Worm (Caenorhabditis elegans) whole organism, L1 larva: Measurements from ENCODE around the gene fbxa-9.

Experiments used
- elt-3 ChIP-seq, 6 experiments: fragments of 150-350 bp in 1 of 6; sonication (generic microtip); optimal IDR thresholded peaks; 2 replicates each; lab custom pipeline; 2017 to 2018; ENCODE audit warnings: missing biosample characterization in 6 of 6, missing genetic modification characterization in 6 of 6, inconsistent platforms in 1 of 6
- jun-1 ChIP-seq: fragments of 150-350 bp; optimal IDR thresholded peaks from 2 replicates; lab custom pipeline; 2014; ENCODE audit warnings: missing biosample characterization, missing genetic modification reagents, missing genetic modification characterization
- lin-13 ChIP-seq: fragments of 150-350 bp; optimal IDR thresholded peaks from 2 replicates; lab custom pipeline; 2014; ENCODE audit warnings: missing biosample characterization, missing genetic modification reagents, missing genetic modification characterization
- mdl-1 ChIP-seq, 2 experiments: fragments of 150-350 bp; optimal IDR thresholded peaks; 2 replicates each; lab custom pipeline; 2014 to 2017; ENCODE audit warnings: missing biosample characterization in 2 of 2, missing genetic modification characterization in 2 of 2, inconsistent platforms in 1 of 2
- nhr-237 ChIP-seq: fragments of 150-350 bp; optimal IDR thresholded peaks from 2 replicates; lab custom pipeline; 2014; ENCODE audit warnings: missing biosample characterization, missing genetic modification characterization
- pqm-1 ChIP-seq: sonication (generic microtip); optimal IDR thresholded peaks from 3 replicates; lab custom pipeline; 2017; ENCODE audit warnings: missing biosample characterization, missing genetic modification characterization
- sup-37 ChIP-seq: fragments of 200-800 bp; sonication (Bioruptor generic); optimal IDR thresholded peaks from 2 replicates; lab custom pipeline; 2018; ENCODE audit warnings: mild to moderate bottlenecking, missing genetic modification characterization, missing compliant biosample characterization
- tbx-2 ChIP-seq: sonication (generic microtip); optimal IDR thresholded peaks from 2 replicates; lab custom pipeline; 2016; ENCODE audit warnings: missing genetic modification characterization, missing compliant biosample characterization
- unc-130 ChIP-seq: fragments of 150-350 bp; optimal IDR thresholded peaks from 2 replicates; lab custom pipeline; 2017; ENCODE audit warnings: missing biosample characterization, missing genetic modification characterization, inconsistent platforms
- unc-62 ChIP-seq: fragments of 150-350 bp; optimal IDR thresholded peaks from 2 replicates; lab custom pipeline; 2014; ENCODE audit warnings: missing biosample characterization, missing genetic modification reagents, missing genetic modification characterization
- zag-1 ChIP-seq: fragments of 150-350 bp; optimal IDR thresholded peaks from 2 replicates; lab custom pipeline; 2014; ENCODE audit warnings: missing biosample characterization, missing genetic modification characterization
- zip-4 ChIP-seq: fragments of 200-800 bp; sonication (Bioruptor generic); optimal IDR thresholded peaks from 2 replicates; lab custom pipeline; 2018; ENCODE audit warnings: mild to moderate bottlenecking, missing genetic modification characterization, moderate library complexity, missing compliant biosample characterization

ce11 chrIII:2308026-2308425 is 41.6 kb downstream of the fbxa-9 start, which contains the start of the genes fbxa-1 and Y54F10BM.20:
- no peak for TF ChIP-seq zag-1 (tag; lab: Kevin White, UChicago)
- no peak for TF ChIP-seq jun-1 (tag; lab: Kevin White, UChicago)
- no peak for TF ChIP-seq unc-130 (tag; lab: Kevin White, UChicago)
- TF ChIP-seq zip-4 (GFP tag; lab: Kevin White, UChicago) = no peak
- TF ChIP-seq nhr-237 (tag; lab: Kevin White, UChicago) = no peak
- no peak for TF ChIP-seq unc-62 (GFP tag; lab: Kevin White, UChicago)
- TF ChIP-seq sup-37 (GFP tag; lab: Kevin White, UChicago) = no peak
- TF ChIP-seq elt-3 (tag; optimal IDR thresholded peaks at IDR 0.05; lab: Kevin White, UChicago) = no peak
- TF ChIP-seq mdl-1 (tag; optimal IDR thresholded peaks at IDR 0.05; lab: Kevin White, UChicago) = no peak
- no peak for TF ChIP-seq pqm-1
- TF ChIP-seq lin-13 (GFP tag; lab: Kevin White, UChicago) = no peak
- no peak for TF ChIP-seq tbx-2 (tag; lab: Kevin White, UChicago)
